Worm (Caenorhabditis elegans) whole organism, midembryonic: ENCODE measurements around the gene dyf-18.

Experiments used
- T22C8.4 ChIP-seq: fragments of 200-800 bp; sonication (Bioruptor generic); IDR thresholded peaks from 2 replicates; pipeline ENCODE4 v1.3.6; 2022; ENCODE audit warnings: missing genetic modification characterization, missing compliant biosample characterization
- cog-1 ChIP-seq: sonication (generic microtip); optimal IDR thresholded peaks from 2 replicates; lab custom pipeline; 2016; ENCODE audit warnings: missing genetic modification characterization, missing compliant biosample characterization
- flt-1 ChIP-seq: fragments of 200-800 bp; sonication (Bioruptor generic); IDR thresholded peaks from 2 replicates; pipeline ENCODE4 v1.3.6; 2022; ENCODE audit warnings: missing genetic modification characterization, missing compliant biosample characterization
- klf-2 ChIP-seq: fragments of 200-800 bp; sonication (Bioruptor generic); conservative IDR thresholded peaks from 2 replicates; pipeline ENCODE4 v1.3.6; 2022; ENCODE audit warnings: missing genetic modification reagents, missing genetic modification characterization, missing compliant biosample characterization
- med-1 ChIP-seq: sonication (generic microtip); optimal IDR thresholded peaks from 2 replicates; lab custom pipeline; 2017; ENCODE audit warnings: missing genetic modification characterization, mild to moderate bottlenecking, missing compliant biosample characterization, antibody characterized with exemption, missing genetic modification reagents; ENCODE audit not compliant: insufficient read depth
- ref-1 ChIP-seq: fragments of 200-800 bp; sonication (Bioruptor generic); conservative IDR thresholded peaks from 2 replicates; pipeline ENCODE4 v1.3.6; 2022; ENCODE audit warnings: missing genetic modification reagents, missing genetic modification characterization, missing compliant biosample characterization
- tab-1 ChIP-seq: fragments of 200-800 bp; sonication (Bioruptor generic); IDR thresholded peaks from 2 replicates; pipeline ENCODE4 v1.3.6; 2022; ENCODE audit warnings: missing genetic modification characterization, missing compliant biosample characterization
- ztf-23 ChIP-seq: fragments of 200-800 bp; sonication (Bioruptor generic); IDR thresholded peaks from 2 replicates; pipeline ENCODE4 v1.3.6; 2022; ENCODE audit warnings: missing genetic modification reagents, missing genetic modification characterization, missing compliant biosample characterization
- ztf-29 ChIP-seq: fragments of 200-800 bp; sonication (Bioruptor generic); IDR thresholded peaks from 2 replicates; pipeline ENCODE4 v1.3.6; 2022; ENCODE audit warnings: missing genetic modification reagents, missing genetic modification characterization, missing compliant biosample characterization

dyf-18 gene

ce11 chrIV:11772119-11772518 lies 28.9 kb downstream of the dyf-18 start:
- TF ChIP-seq flt-1, result no peak

DNA sequence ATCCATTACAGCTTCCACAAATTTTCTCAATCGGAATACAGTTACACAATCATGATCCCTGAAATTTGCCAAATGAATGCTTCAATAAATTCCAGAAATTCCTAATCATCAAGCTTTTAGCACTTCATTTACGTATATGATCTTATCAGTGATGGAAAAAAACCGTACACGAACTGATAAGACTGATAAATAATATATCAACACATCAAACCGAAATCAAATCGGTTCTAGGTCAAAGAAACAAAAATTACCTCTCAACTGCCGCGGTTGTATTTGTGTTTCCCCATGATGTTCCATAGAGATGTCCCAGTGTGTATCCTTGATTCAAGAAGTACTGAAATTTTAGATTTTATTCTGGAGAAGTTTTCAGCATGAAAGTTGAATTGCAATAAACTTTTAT lies 29.9 kb downstream of the dyf-18 start:
- TF ChIP-seq T22C8.4 (no peak), ref-1 (no peak), med-1 (GFP tag; lab: Kevin White, UChicago) (no peak), tab-1 (GFP tag; lab: Robert Waterston, UW) (no peak), klf-2 (GFP tag; lab: Robert Waterston, UW) (no peak), cog-1 (no peak), ztf-29 (GFP tag; lab: Robert Waterston, UW) (no peak), flt-1 (no peak), ztf-23 (GFP tag; lab: Robert Waterston, UW) (no peak)

DNA sequence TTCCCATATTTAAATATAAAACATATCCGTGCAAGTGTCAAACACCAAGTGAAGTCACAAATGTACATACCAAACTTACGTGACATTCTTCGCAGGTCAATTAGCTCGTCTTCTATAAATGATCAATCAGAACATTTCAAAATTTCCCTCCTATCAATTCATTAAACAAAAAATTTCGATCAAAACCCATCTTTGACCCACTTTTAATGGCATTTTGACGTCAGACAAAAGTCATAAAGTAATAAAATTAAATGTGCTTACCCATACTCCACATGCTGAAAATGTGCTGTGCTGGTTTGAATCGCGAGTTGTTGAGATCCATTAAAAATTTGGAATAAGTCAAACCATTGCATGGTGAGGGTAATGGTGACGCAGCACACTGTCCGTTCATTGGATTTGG lies 31.2 kb downstream of the dyf-18 start:
- no peak for TF ChIP-seq ztf-29 (GFP tag; lab: Robert Waterston, UW)
- TF ChIP-seq ztf-23 (GFP tag; lab: Robert Waterston, UW), result no peak
- TF ChIP-seq med-1 (GFP tag; lab: Kevin White, UChicago), result no peak
- TF ChIP-seq klf-2 (GFP tag; lab: Robert Waterston, UW), result no peak
- TF ChIP-seq flt-1, result no peak
- TF ChIP-seq T22C8.4, result no peak
- no peak for TF ChIP-seq tab-1 (GFP tag; lab: Robert Waterston, UW)
- TF ChIP-seq cog-1, result no peak
- no peak for TF ChIP-seq ref-1

ce11 chrIV:11765507-11765906 lies 35.5 kb downstream of the dyf-18 start:
- TF ChIP-seq cog-1 (no peak), klf-2 (GFP tag; lab: Robert Waterston, UW) (no peak), T22C8.4 (peak; percentile 73), ref-1 (no peak)

ce11 chrIV:11760700-11761459 lies 40.1 kb downstream of the dyf-18 start, which contains the start of gene T12A7.2:
T12A7.2 (minus strand) TSS chrIV:11761111.
- TF ChIP-seq klf-2 (GFP tag; lab: Robert Waterston, UW) (no peak), flt-1 (no peak), cog-1 (no peak), ref-1 (no peak), T22C8.4 (no peak), ztf-23 (GFP tag; lab: Robert Waterston, UW) (no peak), ztf-29 (GFP tag; lab: Robert Waterston, UW) (no peak), tab-1 (GFP tag; lab: Robert Waterston, UW) (no peak), med-1 (GFP tag; lab: Kevin White, UChicago) (no peak)

ce11 chrIV:11759852-11760251 lies 41.1 kb downstream of the dyf-18 start:
- no peak for TF ChIP-seq ref-1
- TF ChIP-seq flt-1, result no peak
- no peak for TF ChIP-seq klf-2 (GFP tag; lab: Robert Waterston, UW)
- TF ChIP-seq T22C8.4, result no peak
- TF ChIP-seq ztf-29 (GFP tag; lab: Robert Waterston, UW), result no peak
- no peak for TF ChIP-seq tab-1 (GFP tag; lab: Robert Waterston, UW)
- no peak for TF ChIP-seq ztf-23 (GFP tag; lab: Robert Waterston, UW)
- no peak for TF ChIP-seq cog-1
- TF ChIP-seq med-1 (GFP tag; lab: Kevin White, UChicago), result no peak

- no peak for TF ChIP-seq cog-1
- no peak for TF ChIP-seq T22C8.4
- TF ChIP-seq ztf-23 (GFP tag; lab: Robert Waterston, UW), result no peak
- no peak for TF ChIP-seq ztf-29 (GFP tag; lab: Robert Waterston, UW)
- no peak for TF ChIP-seq klf-2 (GFP tag; lab: Robert Waterston, UW)
- no peak for TF ChIP-seq tab-1 (GFP tag; lab: Robert Waterston, UW)
- no peak for TF ChIP-seq ref-1
- TF ChIP-seq med-1 (GFP tag; lab: Kevin White, UChicago), result no peak
- no peak for TF ChIP-seq flt-1
These were observed 45.1 kb downstream of the dyf-18 start, which contains the start of gene T12A7.9 for ce11 chrIV:11755907-11756306. T12A7.9 (minus strand) TSS chrIV:11756007.

DNA sequence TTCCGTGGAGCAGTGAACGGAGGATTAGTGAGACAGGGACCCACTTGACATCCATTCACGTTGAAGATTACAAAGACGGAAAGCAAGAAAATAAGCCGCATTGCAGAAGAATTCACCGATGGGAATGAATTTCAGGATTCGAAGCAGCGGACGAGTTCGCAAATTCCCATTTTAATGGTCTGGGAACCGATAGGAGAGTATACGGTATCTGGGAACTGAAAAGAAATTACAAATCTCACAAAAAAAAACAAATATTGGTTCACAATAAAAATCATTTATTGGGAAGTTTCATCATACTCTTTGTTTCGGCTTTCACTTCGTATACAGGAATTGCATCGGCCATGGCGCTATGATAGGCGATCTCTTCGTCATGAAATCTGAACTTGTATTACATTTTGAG lies 46.0 kb downstream of the dyf-18 start, which contains the start of gene T12A7.10:
TSS of gene T12A7.10 (minus strand) at position 101 of the 400 bp plus-strand sequence.
- TF ChIP-seq cog-1 (no peak), klf-2 (GFP tag; lab: Robert Waterston, UW) (no peak), med-1 (GFP tag; lab: Kevin White, UChicago) (no peak), T22C8.4 (no peak), flt-1 (no peak), ztf-23 (GFP tag; lab: Robert Waterston, UW) (no peak), tab-1 (GFP tag; lab: Robert Waterston, UW) (no peak), ref-1 (no peak)

- TF ChIP-seq med-1 (GFP tag; lab: Kevin White, UChicago), result no peak
- TF ChIP-seq cog-1, result no peak
- no peak for TF ChIP-seq klf-2 (GFP tag; lab: Robert Waterston, UW)
- TF ChIP-seq ztf-29 (GFP tag; lab: Robert Waterston, UW), result no peak
- no peak for TF ChIP-seq tab-1 (GFP tag; lab: Robert Waterston, UW)
These were observed 46.6 kb downstream of the dyf-18 start, which contains the start of gene scl-18 for ce11 chrIV:11754328-11754727. scl-18 (minus strand) TSS chrIV:11754428.

- TF ChIP-seq tab-1 (GFP tag; lab: Robert Waterston, UW) (no peak), T22C8.4 (no peak), ztf-23 (GFP tag; lab: Robert Waterston, UW) (no peak), flt-1 (no peak), cog-1 (no peak), ref-1 (no peak), ztf-29 (GFP tag; lab: Robert Waterston, UW) (no peak), klf-2 (GFP tag; lab: Robert Waterston, UW) (no peak)
These were observed 52.1 kb downstream of the dyf-18 start, which contains the start of gene T12A7.6 for ce11 chrIV:11748852-11749251. T12A7.6 (plus strand) TSS chrIV:11749220.
